Fruit fly (Drosophila melanogaster) whole organism, embryonic: ENCODE measurements around the gene CG14817.

ENCODE experiments used
- Atf-2 ChIP-seq: fragments of 200-800 bp; sonication (Bioruptor generic); optimal IDR thresholded peaks from 2 replicates; lab custom pipeline; 2016; ENCODE audit warnings: missing biosample characterization, missing genetic modification characterization
- Atf6 ChIP-seq: fragments of 200-800 bp; sonication (Bioruptor generic); IDR thresholded peaks from 2 replicates; pipeline ENCODE4 v1.3.6; 2022; ENCODE audit warnings: missing biosample characterization, missing genetic modification characterization
- CG11456 ChIP-seq: fragments of 200-800 bp; sonication (Bioruptor generic); IDR thresholded peaks from 3 replicates; pipeline ENCODE4 v1.3.6; 2022; ENCODE audit warnings: missing biosample characterization, missing genetic modification characterization
- CG11695 ChIP-seq: fragments of 200-800 bp; sonication (Bioruptor generic); IDR thresholded peaks from 3 replicates; pipeline ENCODE4 v1.3.6; 2022; ENCODE audit warnings: missing biosample characterization, missing genetic modification characterization
- CG12071 ChIP-seq: fragments of 200-800 bp; sonication (Bioruptor generic); optimal IDR thresholded peaks from 3 replicates; lab custom pipeline; 2018; ENCODE audit warnings: missing biosample characterization, mild to moderate bottlenecking, missing genetic modification characterization
- CG12104 ChIP-seq: fragments of 200-800 bp; sonication (Bioruptor generic); optimal IDR thresholded peaks from 3 replicates; lab custom pipeline; 2016; ENCODE audit warnings: missing biosample characterization, missing genetic modification characterization
- CG14965 ChIP-seq: fragments of 200-800 bp; sonication (Bioruptor generic); optimal IDR thresholded peaks from 2 replicates; lab custom pipeline; 2016; ENCODE audit warnings: missing biosample characterization, missing genetic modification characterization, borderline replicate concordance
- CG17186 ChIP-seq: fragments of 200-800 bp; sonication (Bioruptor generic); optimal IDR thresholded peaks from 3 replicates; lab custom pipeline; 2017; ENCODE audit warnings: missing biosample characterization, missing genetic modification reagents, missing genetic modification characterization
- CG17361 ChIP-seq: fragments of 200-800 bp; sonication (Bioruptor generic); IDR thresholded peaks from 3 replicates; pipeline ENCODE4 v1.3.6; 2022; ENCODE audit warnings: missing biosample characterization, missing genetic modification characterization
- CG17568 ChIP-seq: fragments of 200-800 bp; sonication (Bioruptor generic); optimal IDR thresholded peaks from 2 replicates; lab custom pipeline; 2018; ENCODE audit warnings: missing biosample characterization, mild to moderate bottlenecking, missing genetic modification characterization, moderate library complexity
- CG18011 ChIP-seq: fragments of 200-800 bp; sonication (Bioruptor generic); optimal IDR thresholded peaks from 2 replicates; lab custom pipeline; 2017; ENCODE audit warnings: missing biosample characterization, missing genetic modification characterization, mild to moderate bottlenecking, moderate library complexity, missing genotype
- CG18262 ChIP-seq: fragments of 200-800 bp; optimal IDR thresholded peaks from 3 replicates; lab custom pipeline; 2019; ENCODE audit warnings: missing biosample characterization, mild to moderate bottlenecking, missing genetic modification characterization, moderate library complexity
- CG1832 ChIP-seq: fragments of 200-800 bp; sonication (Bioruptor generic); optimal IDR thresholded peaks from 2 replicates; lab custom pipeline; 2017; ENCODE audit warnings: missing biosample characterization, mild to moderate bottlenecking, missing genetic modification characterization, inconsistent platforms
- CG18599 ChIP-seq: fragments of 200-800 bp; sonication (Bioruptor generic); optimal IDR thresholded peaks from 3 replicates; lab custom pipeline; 2017; ENCODE audit warnings: missing biosample characterization, missing genetic modification characterization, mild to moderate bottlenecking, moderate library complexity, missing genetic modification reagents
- CG18619 ChIP-seq: fragments of 200-800 bp; sonication (Bioruptor generic); optimal IDR thresholded peaks from 3 replicates; lab custom pipeline; 2017; ENCODE audit warnings: missing biosample characterization, mild to moderate bottlenecking, missing genetic modification characterization
- CG32772 ChIP-seq: fragments of 200-800 bp; sonication (Bioruptor generic); IDR thresholded peaks from 2 replicates; pipeline ENCODE4 v1.3.6; 2022; ENCODE audit warnings: missing biosample characterization, missing genetic modification characterization
- CG33557 ChIP-seq: fragments of 200-800 bp; sonication (Bioruptor generic); optimal IDR thresholded peaks from 2 replicates; lab custom pipeline; 2019; ENCODE audit warnings: missing biosample characterization, mild to moderate bottlenecking, missing genetic modification characterization, moderate library complexity
- CG3726 ChIP-seq: fragments of 200-800 bp; sonication (Bioruptor generic); IDR thresholded peaks from 3 replicates; pipeline ENCODE4, ENCODE4 v1.3.6; 2022; ENCODE audit warnings: missing biosample characterization, missing genetic modification characterization
- CG4360 ChIP-seq: fragments of 200-800 bp; sonication (Bioruptor generic); IDR thresholded peaks from 2 replicates; pipeline ENCODE4 v1.3.6; 2022; ENCODE audit warnings: missing biosample characterization, missing genetic modification characterization
- CG6654 ChIP-seq: fragments of 200-800 bp; sonication (Bioruptor generic); optimal IDR thresholded peaks from 2 replicates; lab custom pipeline; 2017; ENCODE audit warnings: missing biosample characterization, mild to moderate bottlenecking, missing genetic modification characterization
- CG7271 ChIP-seq: fragments of 200-800 bp; sonication (Bioruptor generic); optimal IDR thresholded peaks from 2 replicates; lab custom pipeline; 2018; ENCODE audit warnings: missing biosample characterization, mild to moderate bottlenecking, missing genetic modification characterization, moderate library complexity
- CG7839 ChIP-seq: fragments of 200-800 bp; sonication (Bioruptor generic); optimal IDR thresholded peaks from 3 replicates; lab custom pipeline; 2018; ENCODE audit warnings: missing biosample characterization, mild to moderate bottlenecking, missing genetic modification characterization, moderate library complexity
- CG8281 ChIP-seq: fragments of 200-800 bp; sonication (Bioruptor generic); optimal IDR thresholded peaks from 2 replicates; lab custom pipeline; 2018; ENCODE audit warnings: missing biosample characterization, mild to moderate bottlenecking, missing genetic modification characterization, moderate library complexity
- CG9609 ChIP-seq: fragments of 200-800 bp; sonication (Bioruptor generic); optimal IDR thresholded peaks from 3 replicates; lab custom pipeline; 2016; ENCODE audit warnings: missing biosample characterization, missing genetic modification characterization
- CTCF ChIP-seq: fragments of 200-800 bp; sonication (Bioruptor generic); optimal IDR thresholded peaks from 2 replicates; lab custom pipeline; 2017; ENCODE audit warnings: missing biosample characterization, mild to moderate bottlenecking, missing genetic modification characterization, moderate library complexity
- E2f1 ChIP-seq: fragments of 200-800 bp; sonication (Bioruptor generic); IDR thresholded peaks from 2 replicates; pipeline ENCODE4 v1.3.6; 2022; ENCODE audit warnings: missing biosample characterization, missing genetic modification characterization
- ERR ChIP-seq: fragments of 200-800 bp; sonication (Bioruptor generic); optimal IDR thresholded peaks from 2 replicates; lab custom pipeline; 2016; ENCODE audit warnings: missing biosample characterization, missing genetic modification characterization
- HLH54F ChIP-seq: fragments of 200-800 bp; sonication (Bioruptor generic); optimal IDR thresholded peaks from 3 replicates; lab custom pipeline; 2016; ENCODE audit warnings: missing biosample characterization, missing genetic modification characterization
- Hr78 ChIP-seq, 2 experiments: fragments of 200-800 bp in 1 of 2; fragments of >200 bp in 1 of 2; sonication (Bioruptor generic) in 1 of 2; optimal IDR thresholded peaks; 2 replicates each; lab custom pipeline; 2017 to 2019; ENCODE audit warnings: missing biosample characterization in 2 of 2, missing genetic modification characterization in 2 of 2, mild to moderate bottlenecking in 1 of 2, moderate library complexity in 1 of 2
- Hsf ChIP-seq: fragments of 200-800 bp; sonication (Bioruptor generic); optimal IDR thresholded peaks from 3 replicates; lab custom pipeline; 2016; ENCODE audit warnings: missing biosample characterization, missing genetic modification characterization
- Lim3 ChIP-seq: fragments of 200-800 bp; sonication (Bioruptor generic); IDR thresholded peaks from 2 replicates; pipeline ENCODE4 v1.3.6; 2022; ENCODE audit warnings: missing biosample characterization, missing genetic modification characterization
- Lpt ChIP-seq: fragments of >200 bp; optimal IDR thresholded peaks from 2 replicates; lab custom pipeline; 2018; ENCODE audit warnings: missing biosample characterization, missing genetic modification characterization
- NK7.1 ChIP-seq: fragments of 200-800 bp; sonication (Bioruptor generic); optimal IDR thresholded peaks from 3 replicates; lab custom pipeline; 2016; ENCODE audit warnings: missing biosample characterization, missing genetic modification characterization
- Nf-YA ChIP-seq: fragments of 200-800 bp; sonication (Bioruptor generic); IDR thresholded peaks from 2 replicates; pipeline ENCODE4 v1.3.6; 2022; ENCODE audit warnings: missing biosample characterization, missing genetic modification characterization
- aop ChIP-seq: fragments of 200-800 bp; sonication (Bioruptor generic); IDR thresholded peaks from 2 replicates; pipeline ENCODE4 v1.3.6; 2022; ENCODE audit warnings: missing biosample characterization, missing genetic modification characterization
- exex ChIP-seq: fragments of 200-800 bp; sonication (Bioruptor generic); optimal IDR thresholded peaks from 4 replicates; lab custom pipeline; 2018; ENCODE audit warnings: missing biosample characterization, mild to moderate bottlenecking, missing genetic modification characterization, moderate library complexity
- fu2 ChIP-seq: fragments of 200-800 bp; sonication (Bioruptor generic); optimal IDR thresholded peaks from 2 replicates; lab custom pipeline; 2016; ENCODE audit warnings: missing biosample characterization, missing genetic modification characterization
- gcm ChIP-seq: fragments of 200-800 bp; sonication (Bioruptor generic); optimal IDR thresholded peaks from 2 replicates; lab custom pipeline; 2019; ENCODE audit warnings: missing biosample characterization, mild to moderate bottlenecking, missing genetic modification characterization, moderate library complexity
- ham ChIP-seq: fragments of 200-800 bp; sonication (Bioruptor generic); IDR thresholded peaks from 2 replicates; pipeline ENCODE4 v1.3.6; 2022; ENCODE audit warnings: missing biosample characterization, missing genetic modification characterization
- nom ChIP-seq: fragments of 200-800 bp; sonication (Bioruptor generic); optimal IDR thresholded peaks from 2 replicates; lab custom pipeline; 2017; ENCODE audit warnings: missing biosample characterization, missing genetic modification characterization, mild to moderate bottlenecking, moderate library complexity, missing genetic modification reagents
- onecut ChIP-seq: fragments of 200-800 bp; sonication (Bioruptor generic); IDR thresholded peaks from 2 replicates; pipeline ENCODE4 v1.3.6; 2022; ENCODE audit warnings: missing biosample characterization, missing genetic modification characterization
- org-1 ChIP-seq: fragments of 200-800 bp; sonication (Bioruptor generic); optimal IDR thresholded peaks from 2 replicates; lab custom pipeline; 2017; ENCODE audit warnings: missing biosample characterization, missing genetic modification characterization
- pita ChIP-seq: fragments of 200-800 bp; sonication (Bioruptor generic); optimal IDR thresholded peaks from 2 replicates; lab custom pipeline; 2017; ENCODE audit warnings: missing biosample characterization, mild to moderate bottlenecking, missing genetic modification characterization
- sd ChIP-seq: fragments of 200-800 bp; sonication (Bioruptor generic); optimal IDR thresholded peaks from 3 replicates; lab custom pipeline; 2018; ENCODE audit warnings: missing biosample characterization, mild to moderate bottlenecking, missing genetic modification characterization, moderate library complexity
- slou ChIP-seq: fragments of 200-800 bp; sonication (Bioruptor generic); optimal IDR thresholded peaks from 3 replicates; lab custom pipeline; 2016; ENCODE audit warnings: missing biosample characterization, missing genetic modification characterization
- tap ChIP-seq: fragments of 200-800 bp; optimal IDR thresholded peaks from 3 replicates; lab custom pipeline; 2019; ENCODE audit warnings: missing biosample characterization, mild to moderate bottlenecking, missing genetic modification characterization, moderate library complexity
- tio ChIP-seq: fragments of 200-800 bp; sonication (Bioruptor generic); optimal IDR thresholded peaks from 2 replicates; lab custom pipeline; 2017; ENCODE audit warnings: missing biosample characterization, missing genetic modification characterization, inconsistent platforms
- tup ChIP-seq: fragments of 200-800 bp; sonication (Bioruptor generic); optimal IDR thresholded peaks from 2 replicates; lab custom pipeline; 2016; ENCODE audit warnings: missing biosample characterization, mild to moderate bottlenecking, missing genetic modification characterization, moderate library complexity
- wdn ChIP-seq: fragments of 200-800 bp; sonication (Bioruptor generic); IDR thresholded peaks from 2 replicates; pipeline ENCODE4 v1.3.6; 2022; ENCODE audit warnings: missing biosample characterization, missing genetic modification characterization
- z ChIP-seq: fragments of 200-800 bp; sonication (Bioruptor generic); IDR thresholded peaks from 3 replicates; pipeline ENCODE4 v1.3.6; 2022; ENCODE audit warnings: missing biosample characterization, missing genetic modification characterization
- zen ChIP-seq: fragments of 200-800 bp; sonication (Bioruptor generic); optimal IDR thresholded peaks from 3 replicates; lab custom pipeline; 2018; ENCODE audit warnings: missing biosample characterization, mild to moderate bottlenecking, missing genetic modification characterization, moderate library complexity

The CG14817 gene

DNA sequence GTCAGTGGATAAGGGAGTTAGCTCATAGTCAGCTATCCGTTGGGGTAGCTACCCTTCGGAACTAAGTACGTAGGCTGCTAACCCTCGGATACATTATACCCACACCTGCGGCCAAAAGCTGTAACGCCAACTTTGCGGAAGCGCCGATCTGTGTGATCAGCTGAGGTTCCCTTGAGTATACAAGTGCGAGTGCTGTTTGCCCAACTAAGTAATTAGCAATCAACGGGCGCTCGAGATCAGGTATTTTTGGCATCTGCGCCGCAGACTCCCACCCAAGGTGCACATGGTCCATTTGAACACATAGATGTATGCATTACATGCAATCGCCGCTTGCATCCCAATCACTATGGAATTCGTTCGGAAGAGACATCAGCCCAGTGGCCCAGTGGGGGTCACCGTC is 23.0 kb downstream of the CG14817 start (continued):
- TF ChIP-seq CG14965 = peak; percentile 50
- peak; percentile 60; the same call in 1 of the 2 replicates for TF ChIP-seq wdn (GFP tag; lab: Robert Waterston, UW)
- no peak for TF ChIP-seq tap (tag; lab: Kevin White, UChicago)
- TF ChIP-seq CG7839 (tag; lab: Kevin White, UChicago) = peak; percentile 15
- peak; percentile 74 for TF ChIP-seq Nf-YA (GFP tag; lab: Robert Waterston, UW)
- TF ChIP-seq CG11695 (GFP tag; lab: Robert Waterston, UW) = peak; percentile 73
- TF ChIP-seq zen = no peak
- TF ChIP-seq sd (tag; lab: Kevin White, UChicago) = peak; percentile 56
- no peak for TF ChIP-seq Lpt (GFP tag; lab: Kevin White, UChicago)
- TF ChIP-seq CG18011 = peak; percentile 43
- TF ChIP-seq CG32772 (GFP tag; lab: Robert Waterston, UW) = 0 out of 2 replicates have a peak, but pooled peaks have one; percentile 21
- TF ChIP-seq slou (GFP tag; lab: Kevin White, UChicago) = peak; percentile 56
- TF ChIP-seq tup (GFP tag; lab: Kevin White, UChicago) = peak; percentile 85
- peak; percentile 92 for TF ChIP-seq Atf6 (GFP tag; lab: Robert Waterston, UW)
- peak; percentile 49 for TF ChIP-seq CG12104 (GFP tag; lab: Kevin White, UChicago)
- no peak for TF ChIP-seq CG9609 (GFP tag; lab: Kevin White, UChicago)
- TF ChIP-seq onecut = peak; percentile 44
- TF ChIP-seq CG8281 (tag; lab: Kevin White, UChicago) = no peak
- no peak for TF ChIP-seq CTCF (GFP tag; lab: Kevin White, UChicago)
- TF ChIP-seq HLH54F (GFP tag; lab: Kevin White, UChicago) = peak; percentile 11
- no peak for TF ChIP-seq Atf-2 (GFP tag; lab: Kevin White, UChicago)
- peak; percentile 11 for TF ChIP-seq tio (GFP tag; lab: Kevin White, UChicago)
- TF ChIP-seq Hr78 (GFP tag; optimal IDR thresholded peaks at IDR 0.05; lab: Kevin White, UChicago) = no peak
- TF ChIP-seq CG18262 = no peak
- TF ChIP-seq CG17186 (GFP tag; lab: Kevin White, UChicago) = no peak
- TF ChIP-seq ERR (GFP tag; lab: Kevin White, UChicago) = peak; percentile 69
- peak; percentile 49 for TF ChIP-seq exex (tag; lab: Kevin White, UChicago)
- TF ChIP-seq org-1 = peak; percentile 76
- no peak for TF ChIP-seq CG4360 (GFP tag; lab: Robert Waterston, UW)
- TF ChIP-seq CG12071 = peak; percentile 84
- no peak for TF ChIP-seq fu2 (GFP tag; lab: Kevin White, UChicago)
- peak; percentile 66 for TF ChIP-seq CG17568
- TF ChIP-seq Hsf = no peak
- peak; percentile 64 for TF ChIP-seq NK7.1
- peak; percentile 62; the same call in 1 of the 2 replicates for TF ChIP-seq E2f1 (GFP tag; lab: Robert Waterston, UW)
- TF ChIP-seq CG18619 (GFP tag; lab: Kevin White, UChicago) = peak; percentile 71
- TF ChIP-seq CG33557 (GFP tag; lab: Kevin White, UChicago) = no peak
- peak; percentile 30 for TF ChIP-seq CG1832 (GFP tag; lab: Kevin White, UChicago)
- peak; percentile 96 for TF ChIP-seq CG18599
- TF ChIP-seq Lim3 (GFP tag; lab: Robert Waterston, UW) = no peak
- no peak for TF ChIP-seq CG7271
- peak; percentile 66; the same call in 1 of the 2 replicates for TF ChIP-seq ham (GFP tag; lab: Robert Waterston, UW)
- no peak for TF ChIP-seq CG6654 (GFP tag; lab: Kevin White, UChicago)
- no peak for TF ChIP-seq nom (GFP tag; lab: Kevin White, UChicago)
- no peak for TF ChIP-seq CG17361 (GFP tag; lab: Robert Waterston, UW)
- TF ChIP-seq CG3726 (GFP tag; lab: Robert Waterston, UW) = no peak
- TF ChIP-seq gcm (GFP tag; lab: Kevin White, UChicago) = no peak
- peak; percentile 81 for TF ChIP-seq CG11456 (GFP tag; lab: Robert Waterston, UW)
- TF ChIP-seq z = 0 out of 3 replicates have a peak, but pooled peaks have one; percentile 41
- TF ChIP-seq pita (GFP tag; lab: Kevin White, UChicago) = no peak
- TF ChIP-seq aop (GFP tag; lab: Robert Waterston, UW) = no peak
